Worm (Caenorhabditis elegans): Measurements from ENCODE around the gene srd-29.

DNA sequence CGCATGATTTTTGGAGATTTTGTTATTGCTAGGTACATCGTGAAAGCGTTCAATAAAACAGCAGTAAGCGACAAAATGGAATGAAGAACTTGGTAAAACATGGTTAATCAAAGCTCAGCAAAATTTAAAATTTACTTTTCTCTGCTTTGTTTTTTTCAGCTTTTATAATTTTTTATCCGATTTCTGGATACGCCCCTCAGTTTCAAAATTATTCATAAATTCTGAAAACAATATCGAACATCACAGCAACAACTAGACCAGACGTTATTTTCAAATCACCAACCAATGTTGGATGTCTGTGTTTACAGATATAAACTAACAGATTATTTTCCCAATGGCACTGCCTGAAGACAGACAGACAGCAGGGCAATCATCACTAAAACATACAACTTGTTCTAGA lies 912 bp upstream of the srd-29 start, which contains the start of gene srd-31:
- TF ChIP-seq unc-39 (tag; optimal IDR thresholded peaks at IDR 0.05): no peak
- no peak for TF ChIP-seq pha-4 (GFP tag; IDR thresholded peaks at IDR 0.05)
- TF ChIP-seq pha-4 (tag; optimal IDR thresholded peaks at IDR 0.05): no peak
- TF ChIP-seq tag-97 (GFP tag; IDR thresholded peaks at IDR 0.05): no peak
- TF ChIP-seq lin-13 (GFP tag; optimal IDR thresholded peaks at IDR 0.05): no peak
- no peak for TF ChIP-seq pqm-1 (tag; optimal IDR thresholded peaks at IDR 0.05)
- TF ChIP-seq snpc-4 (tag; optimal IDR thresholded peaks at IDR 0.05): no peak
